Fruit fly (Drosophila melanogaster) whole organism, embryonic: Measurements from ENCODE around the gene TMEM216.
A peak's percentile ranks its signal among the peaks of the same experiment; 100 is the strongest.

Source experiments
- ATbp ChIP-seq: fragments of 200-800 bp; sonication (Bioruptor generic); optimal IDR thresholded peaks from 2 replicates; lab custom pipeline; 2017; ENCODE audit warnings: missing biosample characterization, mild to moderate bottlenecking, missing genetic modification characterization, missing genetic modification reagents
- Aef1 ChIP-seq: fragments of 200-800 bp; sonication (Bioruptor generic); IDR thresholded peaks from 3 replicates; pipeline ENCODE4 v1.3.6; 2022; ENCODE audit warnings: missing biosample characterization, missing genetic modification characterization
- CG10209 ChIP-seq: fragments of 200-800 bp; sonication (Bioruptor generic); optimal IDR thresholded peaks from 3 replicates; lab custom pipeline; 2017; ENCODE audit warnings: missing biosample characterization, mild to moderate bottlenecking, missing genetic modification characterization, missing genetic modification reagents
- CG11560 ChIP-seq: fragments of 200-800 bp; sonication (Bioruptor generic); IDR thresholded peaks from 3 replicates; pipeline ENCODE4 v1.3.6; 2022; ENCODE audit warnings: missing biosample characterization, missing genetic modification characterization
- CG11695 ChIP-seq: fragments of 200-800 bp; sonication (Bioruptor generic); IDR thresholded peaks from 3 replicates; pipeline ENCODE4 v1.3.6; 2022; ENCODE audit warnings: missing biosample characterization, missing genetic modification characterization
- CG15073 ChIP-seq: fragments of 200-800 bp; sonication (Bioruptor generic); optimal IDR thresholded peaks from 2 replicates; lab custom pipeline; 2016; ENCODE audit warnings: missing biosample characterization, missing genetic modification characterization
- CG1602 ChIP-seq: fragments of 200-800 bp; sonication (Bioruptor generic); optimal IDR thresholded peaks from 3 replicates; lab custom pipeline; 2016; ENCODE audit warnings: missing biosample characterization, missing genetic modification characterization
- CG17912 ChIP-seq: fragments of 200-800 bp; sonication (Bioruptor generic); optimal IDR thresholded peaks from 2 replicates; lab custom pipeline; 2018; ENCODE audit warnings: missing biosample characterization, mild to moderate bottlenecking, missing genetic modification characterization
- CG18011 ChIP-seq: fragments of 200-800 bp; sonication (Bioruptor generic); optimal IDR thresholded peaks from 2 replicates; lab custom pipeline; 2017; ENCODE audit warnings: missing biosample characterization, missing genetic modification characterization, mild to moderate bottlenecking, moderate library complexity, missing genotype
- CG18476 ChIP-seq: fragments of 200-800 bp; sonication (Bioruptor generic); optimal IDR thresholded peaks from 2 replicates; lab custom pipeline; 2016; ENCODE audit warnings: missing biosample characterization, mild to moderate bottlenecking, missing genetic modification characterization
- CG18619 ChIP-seq: fragments of 200-800 bp; sonication (Bioruptor generic); optimal IDR thresholded peaks from 3 replicates; lab custom pipeline; 2017; ENCODE audit warnings: missing biosample characterization, mild to moderate bottlenecking, missing genetic modification characterization
- CG3065 ChIP-seq: fragments of 200-800 bp; sonication (Bioruptor generic); optimal IDR thresholded peaks from 2 replicates; lab custom pipeline; 2016; ENCODE audit warnings: missing biosample characterization, missing genetic modification characterization
- CG31441 ChIP-seq: fragments of 200-800 bp; sonication (Bioruptor generic); IDR thresholded peaks from 2 replicates; pipeline ENCODE4 v1.3.6; 2022; ENCODE audit warnings: missing biosample characterization, missing genetic modification characterization
- CG3838 ChIP-seq: fragments of 200-800 bp; sonication (Bioruptor generic); optimal IDR thresholded peaks from 3 replicates; lab custom pipeline; 2016; ENCODE audit warnings: missing biosample characterization, missing genetic modification characterization
- CG3995 ChIP-seq: fragments of 200-800 bp; sonication (Bioruptor generic); optimal IDR thresholded peaks from 3 replicates; lab custom pipeline; 2016; ENCODE audit warnings: missing biosample characterization, missing genetic modification characterization
- CG4282 ChIP-seq: fragments of 200-800 bp; sonication (Bioruptor generic); optimal IDR thresholded peaks from 2 replicates; lab custom pipeline; 2016; ENCODE audit warnings: missing biosample characterization, missing genetic modification characterization
- CG6175 ChIP-seq: fragments of 200-800 bp; sonication (Bioruptor generic); IDR thresholded peaks from 3 replicates; pipeline ENCODE4 v1.3.6; 2022; ENCODE audit warnings: missing biosample characterization, missing genetic modification characterization
- CG6654 ChIP-seq: fragments of 200-800 bp; sonication (Bioruptor generic); optimal IDR thresholded peaks from 2 replicates; lab custom pipeline; 2017; ENCODE audit warnings: missing biosample characterization, mild to moderate bottlenecking, missing genetic modification characterization
- CG6813 ChIP-seq: fragments of 200-800 bp; sonication (Bioruptor generic); optimal IDR thresholded peaks from 2 replicates; lab custom pipeline; 2017; ENCODE audit warnings: missing biosample characterization, missing genetic modification characterization, mild to moderate bottlenecking, moderate library complexity, missing genetic modification reagents
- CG7357 ChIP-seq: fragments of 200-800 bp; sonication (Bioruptor generic); IDR thresholded peaks from 3 replicates; pipeline ENCODE4 v1.3.6; 2022; ENCODE audit warnings: missing biosample characterization, missing genetic modification characterization
- CG7839 ChIP-seq: fragments of 200-800 bp; sonication (Bioruptor generic); optimal IDR thresholded peaks from 3 replicates; lab custom pipeline; 2018; ENCODE audit warnings: missing biosample characterization, mild to moderate bottlenecking, missing genetic modification characterization, moderate library complexity
- CG8478 ChIP-seq: fragments of >200 bp; optimal IDR thresholded peaks from 2 replicates; lab custom pipeline; 2018
- CG8765 ChIP-seq: fragments of 200-800 bp; sonication (Bioruptor generic); IDR thresholded peaks from 2 replicates; pipeline ENCODE4 v1.3.6; 2022; ENCODE audit warnings: missing biosample characterization, missing genetic modification characterization
- CG9215 ChIP-seq: fragments of 200-800 bp; sonication (Bioruptor generic); IDR thresholded peaks from 2 replicates; pipeline ENCODE4 v1.3.6; 2022; ENCODE audit warnings: missing biosample characterization, missing genetic modification characterization
- CG9727 ChIP-seq: fragments of 200-800 bp; sonication (Bioruptor generic); optimal IDR thresholded peaks from 3 replicates; lab custom pipeline; 2017; ENCODE audit warnings: missing biosample characterization, mild to moderate bottlenecking, missing genetic modification characterization
- Doc2 ChIP-seq: fragments of 200-800 bp; sonication (Bioruptor generic); IDR thresholded peaks from 2 replicates; pipeline ENCODE4 v1.3.6; 2022; ENCODE audit warnings: missing biosample characterization, missing genetic modification characterization
- Dp ChIP-seq: fragments of 200-800 bp; sonication (Bioruptor generic); optimal IDR thresholded peaks from 2 replicates; lab custom pipeline; 2018; ENCODE audit warnings: missing biosample characterization, mild to moderate bottlenecking, missing genetic modification characterization, moderate library complexity
- HLH54F ChIP-seq: fragments of 200-800 bp; sonication (Bioruptor generic); optimal IDR thresholded peaks from 3 replicates; lab custom pipeline; 2016; ENCODE audit warnings: missing biosample characterization, missing genetic modification characterization
- Hmx ChIP-seq: fragments of 200-800 bp; sonication (Bioruptor generic); optimal IDR thresholded peaks from 2 replicates; lab custom pipeline; 2016; ENCODE audit warnings: missing biosample characterization, missing genetic modification characterization
- Mrtf ChIP-seq: fragments of 200-800 bp; sonication (Bioruptor generic); IDR thresholded peaks from 3 replicates; pipeline ENCODE4 v1.3.6; 2022; ENCODE audit warnings: missing biosample characterization, missing genetic modification characterization
- Optix ChIP-seq: fragments of 200-800 bp; sonication (Bioruptor generic); IDR thresholded peaks from 3 replicates; pipeline ENCODE4 v1.3.6; 2022; ENCODE audit warnings: missing biosample characterization, missing genetic modification characterization
- Sox102F ChIP-seq: fragments of 200-800 bp; sonication (Bioruptor generic); optimal IDR thresholded peaks from 2 replicates; lab custom pipeline; 2018; ENCODE audit warnings: missing biosample characterization, mild to moderate bottlenecking, missing genetic modification characterization, moderate library complexity
- Sry-β ChIP-seq: fragments of 200-800 bp; sonication (Bioruptor generic); optimal IDR thresholded peaks from 2 replicates; lab custom pipeline; 2018; ENCODE audit warnings: missing biosample characterization, mild to moderate bottlenecking, missing genetic modification characterization, moderate library complexity
- aop ChIP-seq: fragments of 200-800 bp; sonication (Bioruptor generic); IDR thresholded peaks from 2 replicates; pipeline ENCODE4 v1.3.6; 2022; ENCODE audit warnings: missing biosample characterization, missing genetic modification characterization
- az2 ChIP-seq: fragments of 200-800 bp; sonication (Bioruptor generic); optimal IDR thresholded peaks from 3 replicates; lab custom pipeline; 2016; ENCODE audit warnings: missing biosample characterization, missing genetic modification characterization
- dan ChIP-seq: fragments of 200-800 bp; sonication (Bioruptor generic); IDR thresholded peaks from 2 replicates; pipeline ENCODE4 v1.3.6; 2022; ENCODE audit warnings: missing biosample characterization, missing genetic modification characterization
- dimm ChIP-seq: fragments of 200-800 bp; sonication (Bioruptor generic); IDR thresholded peaks from 2 replicates; pipeline ENCODE4 v1.3.6; 2022; ENCODE audit warnings: missing biosample characterization, missing genetic modification characterization
- dm ChIP-seq: fragments of 200-800 bp; sonication (Bioruptor generic); optimal IDR thresholded peaks from 3 replicates; lab custom pipeline; 2016; ENCODE audit warnings: missing biosample characterization, missing genetic modification characterization
- gcm2 ChIP-seq: fragments of 200-800 bp; sonication (Bioruptor generic); optimal IDR thresholded peaks from 2 replicates; lab custom pipeline; 2016; ENCODE audit warnings: missing biosample characterization, missing genetic modification characterization
- grau ChIP-seq: fragments of 200-800 bp; optimal IDR thresholded peaks from 3 replicates; lab custom pipeline; 2019; ENCODE audit warnings: missing biosample characterization, mild to moderate bottlenecking, missing genetic modification characterization, moderate library complexity
- ham ChIP-seq: fragments of 200-800 bp; sonication (Bioruptor generic); IDR thresholded peaks from 2 replicates; pipeline ENCODE4 v1.3.6; 2022; ENCODE audit warnings: missing biosample characterization, missing genetic modification characterization
- ind ChIP-seq: fragments of 200-800 bp; sonication (Bioruptor generic); optimal IDR thresholded peaks from 3 replicates; lab custom pipeline; 2016; ENCODE audit warnings: missing biosample characterization, missing genetic modification characterization
- lilli ChIP-seq: fragments of 200-800 bp; sonication (Bioruptor generic); optimal IDR thresholded peaks from 3 replicates; lab custom pipeline; 2016; ENCODE audit warnings: missing biosample characterization, missing genetic modification characterization
- lov ChIP-seq, 2 experiments: fragments of 200-800 bp in 1 of 2; fragments of >200 bp in 1 of 2; sonication (Bioruptor generic) in 1 of 2; IDR thresholded peaks in 1 of 2; optimal IDR thresholded peaks in 1 of 2; 2 replicates in 1 of 2; 3 replicates in 1 of 2; pipeline versions ENCODE4 v1.3.6 to Lab custom; 2017 to 2022; ENCODE audit warnings: missing biosample characterization in 1 of 2, missing genetic modification characterization in 1 of 2
- nom ChIP-seq: fragments of 200-800 bp; sonication (Bioruptor generic); optimal IDR thresholded peaks from 2 replicates; lab custom pipeline; 2017; ENCODE audit warnings: missing biosample characterization, missing genetic modification characterization, mild to moderate bottlenecking, moderate library complexity, missing genetic modification reagents
- pfk ChIP-seq: fragments of 200-800 bp; sonication (Bioruptor generic); optimal IDR thresholded peaks from 2 replicates; lab custom pipeline; 2018; ENCODE audit warnings: missing biosample characterization, mild to moderate bottlenecking, missing genetic modification characterization, moderate library complexity
- phol ChIP-seq: fragments of 200-800 bp; sonication (Bioruptor generic); optimal IDR thresholded peaks from 3 replicates; lab custom pipeline; 2018; ENCODE audit warnings: missing biosample characterization, mild to moderate bottlenecking, missing genetic modification characterization, moderate library complexity
- ranshi ChIP-seq: fragments of 200-800 bp; sonication (Bioruptor generic); IDR thresholded peaks from 2 replicates; pipeline ENCODE4 v1.3.6; 2022; ENCODE audit warnings: missing biosample characterization, missing genetic modification characterization
- row ChIP-seq: fragments of 200-800 bp; sonication (Bioruptor generic); IDR thresholded peaks from 3 replicates; pipeline ENCODE4 v1.3.6; 2022; ENCODE audit warnings: missing biosample characterization, missing genetic modification characterization
- sens ChIP-seq: fragments of 200-800 bp; sonication (Bioruptor generic); peaks from one replicate; lab custom pipeline; 2016; ENCODE audit warnings: missing biosample characterization, missing genetic modification characterization
- slp2 ChIP-seq: fragments of 200-800 bp; sonication (Bioruptor generic); optimal IDR thresholded peaks from 2 replicates; lab custom pipeline; 2016; ENCODE audit warnings: missing biosample characterization, missing genetic modification characterization
- unpg ChIP-seq: fragments of 200-800 bp; sonication (Bioruptor generic); optimal IDR thresholded peaks from 3 replicates; lab custom pipeline; 2018; ENCODE audit warnings: missing biosample characterization, mild to moderate bottlenecking, missing genetic modification characterization, moderate library complexity
- vvl ChIP-seq: fragments of 200-800 bp; sonication (Bioruptor generic); IDR thresholded peaks from 2 replicates; pipeline ENCODE4 v1.3.6; 2022; ENCODE audit warnings: missing biosample characterization, missing genetic modification characterization

TMEM216 gene

dm6 chr3R:8712722-8713131 lies 3.3 kb upstream of the TMEM216 start, which contains the start of gene CG8112 (continued):
- no peak for TF ChIP-seq CG3838 (GFP tag; lab: Kevin White, UChicago)
- no peak for TF ChIP-seq lilli (GFP tag; lab: Kevin White, UChicago)
- no peak for TF ChIP-seq CG18011 (GFP tag; lab: Kevin White, UChicago)
- TF ChIP-seq sens (GFP tag; lab: Kevin White, UChicago): peak; percentile 12
- no peak for TF ChIP-seq CG3995 (GFP tag; lab: Kevin White, UChicago)
- TF ChIP-seq Sox102F (GFP tag; lab: Kevin White, UChicago): peak; percentile 33
- TF ChIP-seq gcm2 (GFP tag; lab: Kevin White, UChicago): no peak
- peak; percentile 28 for TF ChIP-seq CG9727
- TF ChIP-seq CG8478 (lab: Kevin White, UChicago): no peak
- TF ChIP-seq lov (optimal IDR thresholded peaks at IDR 0.05; lab: Kevin White, UChicago): no peak
- TF ChIP-seq lov (GFP tag; IDR thresholded peaks at IDR 0.05; lab: Robert Waterston, UW): no peak
- no peak for TF ChIP-seq pfk (GFP tag; lab: Kevin White, UChicago)
- no peak for TF ChIP-seq Mrtf (GFP tag; lab: Robert Waterston, UW)
- TF ChIP-seq slp2 (GFP tag; lab: Kevin White, UChicago): no peak
- peak; percentile 50; the same call in 2 of the 3 replicates for TF ChIP-seq row (GFP tag; lab: Robert Waterston, UW)
- no peak for TF ChIP-seq CG9215
- no peak for TF ChIP-seq Doc2 (GFP tag; lab: Robert Waterston, UW)
- TF ChIP-seq Sry-β (GFP tag; lab: Kevin White, UChicago): no peak
- TF ChIP-seq CG6175 (GFP tag; lab: Robert Waterston, UW): no peak
- TF ChIP-seq dm (GFP tag; lab: Kevin White, UChicago): no peak
- TF ChIP-seq CG11560: no peak
- TF ChIP-seq CG3065: no peak
- TF ChIP-seq HLH54F (GFP tag; lab: Kevin White, UChicago): no peak
- peak; percentile 14 for TF ChIP-seq CG7839 (tag; lab: Kevin White, UChicago)
- TF ChIP-seq Dp (GFP tag; lab: Kevin White, UChicago): no peak
- TF ChIP-seq CG6654 (GFP tag; lab: Kevin White, UChicago): no peak
- TF ChIP-seq CG7357: no peak
- TF ChIP-seq CG1602: no peak
- peak; percentile 24 for TF ChIP-seq CG6813 (GFP tag; lab: Kevin White, UChicago)
- no peak for TF ChIP-seq az2
- TF ChIP-seq ATbp (GFP tag; lab: Kevin White, UChicago): peak; percentile 15
- TF ChIP-seq vvl (GFP tag; lab: Robert Waterston, UW): no peak
- TF ChIP-seq CG15073 (GFP tag; lab: Kevin White, UChicago): no peak
- TF ChIP-seq CG11695 (GFP tag; lab: Robert Waterston, UW): no peak
- peak; percentile 42 for TF ChIP-seq CG18619 (GFP tag; lab: Kevin White, UChicago)
- no peak for TF ChIP-seq dan
- TF ChIP-seq CG4282 (GFP tag; lab: Kevin White, UChicago): no peak
- TF ChIP-seq CG18476 (GFP tag; lab: Kevin White, UChicago): no peak
- no peak for TF ChIP-seq aop (GFP tag; lab: Robert Waterston, UW)
- peak; percentile 51 for TF ChIP-seq grau (tag; lab: Kevin White, UChicago)
- TF ChIP-seq phol (tag; lab: Kevin White, UChicago): no peak
- 0 out of 3 replicates have a peak, but pooled peaks have one; percentile 22 for TF ChIP-seq Aef1
- TF ChIP-seq Optix (GFP tag; lab: Robert Waterston, UW): no peak
- no peak for TF ChIP-seq ham (GFP tag; lab: Robert Waterston, UW)
- no peak for TF ChIP-seq CG17912 (GFP tag; lab: Kevin White, UChicago)
- peak; percentile 0 for TF ChIP-seq unpg
- TF ChIP-seq CG8765 (GFP tag; lab: Robert Waterston, UW): no peak
- peak; percentile 16 for TF ChIP-seq CG10209
- TF ChIP-seq ind (GFP tag; lab: Kevin White, UChicago): no peak
- TF ChIP-seq nom (GFP tag; lab: Kevin White, UChicago): peak; percentile 9
- TF ChIP-seq CG31441 (GFP tag; lab: Robert Waterston, UW): 0 out of 2 replicates have a peak, but pooled peaks have one; percentile 23
- TF ChIP-seq ranshi (GFP tag; lab: Robert Waterston, UW): no peak
- TF ChIP-seq Hmx: no peak
- TF ChIP-seq dimm (GFP tag; lab: Robert Waterston, UW): no peak
